Worm (Caenorhabditis elegans): ENCODE measurements around the gene nhr-44.

ce11 chrV:8991679-8992078, 27.8 kb upstream of the nhr-44 start, which contains the start of gene F59E11.6:
- no peak for TF ChIP-seq hnd-1 (tag; optimal IDR thresholded peaks at IDR 0.05)
- no peak for TF ChIP-seq ama-1 (optimal IDR thresholded peaks at IDR 0.05)
- TF ChIP-seq ceh-36 (tag; optimal IDR thresholded peaks at IDR 0.05) = no peak
- TF ChIP-seq tra-4 (tag; optimal IDR thresholded peaks at IDR 0.05) = no peak
- no peak for TF ChIP-seq sea-1 (GFP tag; conservative IDR thresholded peaks at IDR 0.05)
- TF ChIP-seq aly-1 (tag; optimal IDR thresholded peaks at IDR 0.05) = no peak
- no peak for TF ChIP-seq flt-1 (GFP tag; IDR thresholded peaks at IDR 0.05)
- TF ChIP-seq ceh-13 (GFP tag; optimal IDR thresholded peaks at IDR 0.05) = no peak
- no peak for TF ChIP-seq hmbx-1 (tag; optimal IDR thresholded peaks at IDR 0.05)
- TF ChIP-seq hmg-4 (GFP tag; optimal IDR thresholded peaks at IDR 0.05) = no peak
- no peak for TF ChIP-seq pes-1 (GFP tag; IDR thresholded peaks at IDR 0.05)
